Worm (Caenorhabditis elegans) whole organism, L2 larva: ENCODE measurements around the gene B0244.4.
A peak's percentile ranks its signal among the peaks of the same experiment; 100 is the strongest.

Source experiments
- C34F6.9 ChIP-seq: fragments of 150-350 bp; optimal IDR thresholded peaks from 2 replicates; lab custom pipeline; 2014; ENCODE audit warnings: missing biosample characterization, missing genetic modification characterization
- F13H6.1 ChIP-seq: sonication (generic microtip); optimal IDR thresholded peaks from 2 replicates; lab custom pipeline; 2016; ENCODE audit warnings: missing genetic modification characterization, missing compliant biosample characterization
- R02D3.7 ChIP-seq: fragments of 150-350 bp; optimal IDR thresholded peaks from 2 replicates; lab custom pipeline; 2014; ENCODE audit warnings: missing biosample characterization, missing genetic modification characterization
- Y55F3AM.14 ChIP-seq: fragments of 200-800 bp; sonication (Bioruptor generic); optimal IDR thresholded peaks from 2 replicates; lab custom pipeline; 2018; ENCODE audit warnings: mild to moderate bottlenecking, missing genetic modification characterization, missing compliant biosample characterization
- ZK546.5 ChIP-seq: sonication (generic microtip); optimal IDR thresholded peaks from 2 replicates; lab custom pipeline; 2017; ENCODE audit warnings: missing biosample characterization, missing genetic modification characterization
- alr-1 ChIP-seq: fragments of 150-350 bp; optimal IDR thresholded peaks from 2 replicates; lab custom pipeline; 2014; ENCODE audit warnings: missing biosample characterization, missing genetic modification characterization
- aly-2 ChIP-seq: fragments of 150-350 bp; optimal IDR thresholded peaks from 2 replicates; lab custom pipeline; 2014; ENCODE audit warnings: missing biosample characterization, missing genetic modification characterization
- ama-1 ChIP-seq: fragments of 150-350 bp; optimal IDR thresholded peaks from 2 replicates; lab custom pipeline; 2018; ENCODE audit warnings: inconsistent platforms
- ceh-16 ChIP-seq: fragments of 150-350 bp; optimal IDR thresholded peaks from 2 replicates; lab custom pipeline; 2014; ENCODE audit warnings: missing biosample characterization, missing genetic modification characterization
- ceh-82 ChIP-seq: fragments of 150-350 bp; optimal IDR thresholded peaks from 2 replicates; lab custom pipeline; 2014; ENCODE audit warnings: missing biosample characterization, missing genetic modification characterization
- crh-2 ChIP-seq: sonication (generic microtip); optimal IDR thresholded peaks from 2 replicates; lab custom pipeline; 2017; ENCODE audit warnings: missing biosample characterization, missing genetic modification characterization
- dmd-4 ChIP-seq: sonication (generic microtip); optimal IDR thresholded peaks from 2 replicates; lab custom pipeline; 2017; ENCODE audit warnings: missing biosample characterization, missing genetic modification characterization
- egl-27 ChIP-seq: sonication (generic microtip); optimal IDR thresholded peaks from 3 replicates; lab custom pipeline; 2017; ENCODE audit warnings: missing biosample characterization, missing genetic modification reagents, missing genetic modification characterization
- elt-1 ChIP-seq: fragments of 150-350 bp; optimal IDR thresholded peaks from 2 replicates; lab custom pipeline; 2014; ENCODE audit warnings: missing biosample characterization, missing genetic modification characterization
- elt-3 ChIP-seq: sonication (generic microtip); optimal IDR thresholded peaks from 2 replicates; lab custom pipeline; 2017; ENCODE audit warnings: missing biosample characterization, missing genetic modification characterization
- fos-1 ChIP-seq: fragments of 150-350 bp; optimal IDR thresholded peaks from 2 replicates; lab custom pipeline; 2014; ENCODE audit warnings: missing biosample characterization, missing genetic modification characterization
- lin-11 ChIP-seq: fragments of 150-350 bp; sonication (generic microtip); optimal IDR thresholded peaks from 2 replicates; lab custom pipeline; 2014; ENCODE audit warnings: missing biosample characterization, missing genetic modification characterization, inconsistent platforms, mixed read lengths
- lin-13 ChIP-seq: fragments of 150-350 bp; optimal IDR thresholded peaks from 2 replicates; lab custom pipeline; 2014; ENCODE audit warnings: missing biosample characterization, missing genetic modification reagents, missing genetic modification characterization
- lin-39 ChIP-seq: fragments of 150-350 bp; optimal IDR thresholded peaks from 2 replicates; lab custom pipeline; 2014; ENCODE audit warnings: missing biosample characterization, missing genetic modification reagents, missing genetic modification characterization
- lsy-2 ChIP-seq, 2 experiments: fragments of 150-350 bp in 1 of 2; sonication (generic microtip) in 1 of 2; optimal IDR thresholded peaks; 2 replicates each; lab custom pipeline; 2014 to 2017; ENCODE audit warnings: missing biosample characterization in 2 of 2, missing genetic modification characterization in 2 of 2
- mbf-1 ChIP-seq: sonication (generic microtip); optimal IDR thresholded peaks from 2 replicates; lab custom pipeline; 2017; ENCODE audit warnings: missing biosample characterization, missing genetic modification characterization
- nhr-10 ChIP-seq: sonication (generic microtip); optimal IDR thresholded peaks from 2 replicates; lab custom pipeline; 2017; ENCODE audit warnings: missing biosample characterization, missing genetic modification characterization
- nhr-11 ChIP-seq: fragments of 150-350 bp; optimal IDR thresholded peaks from 2 replicates; lab custom pipeline; 2014; ENCODE audit warnings: missing biosample characterization, missing genetic modification characterization
- nhr-21 ChIP-seq: fragments of 150-350 bp; optimal IDR thresholded peaks from 2 replicates; lab custom pipeline; 2014; ENCODE audit warnings: missing biosample characterization, missing genetic modification characterization
- nhr-23 ChIP-seq: fragments of 150-350 bp; optimal IDR thresholded peaks from 2 replicates; lab custom pipeline; 2014; ENCODE audit warnings: missing biosample characterization, missing genetic modification reagents, missing genetic modification characterization
- nhr-25 ChIP-seq: fragments of 150-350 bp; sonication (generic microtip); optimal IDR thresholded peaks from 3 replicates; lab custom pipeline; 2014; ENCODE audit warnings: missing biosample characterization, missing genetic modification characterization
- nhr-6 ChIP-seq: fragments of 150-350 bp; optimal IDR thresholded peaks from 2 replicates; lab custom pipeline; 2014; ENCODE audit warnings: missing biosample characterization, missing genetic modification characterization
- nhr-77 ChIP-seq: fragments of 150-350 bp; optimal IDR thresholded peaks from 2 replicates; lab custom pipeline; 2014; ENCODE audit warnings: missing biosample characterization, missing genetic modification characterization
- peb-1 ChIP-seq: fragments of 150-350 bp; optimal IDR thresholded peaks from 2 replicates; lab custom pipeline; 2014; ENCODE audit warnings: missing biosample characterization, missing genetic modification characterization
- sem-4 ChIP-seq: fragments of 150-350 bp; optimal IDR thresholded peaks from 2 replicates; lab custom pipeline; 2014; ENCODE audit warnings: missing biosample characterization, missing genetic modification reagents, missing genetic modification characterization
- skn-1 ChIP-seq: sonication (generic microtip); optimal IDR thresholded peaks from 2 replicates; lab custom pipeline; 2017; ENCODE audit warnings: missing biosample characterization, missing genetic modification characterization
- sma-3 ChIP-seq: sonication (generic microtip); optimal IDR thresholded peaks from 2 replicates; lab custom pipeline; 2016; ENCODE audit warnings: missing genetic modification reagents, missing genetic modification characterization, missing compliant biosample characterization
- sma-9 ChIP-seq, 2 experiments: fragments of 150-350 bp in 1 of 2; sonication (generic microtip) in 1 of 2; optimal IDR thresholded peaks; 2 replicates each; lab custom pipeline; 2014 to 2016; ENCODE audit warnings: missing genetic modification characterization in 2 of 2, mild to moderate bottlenecking in 1 of 2, missing biosample characterization in 1 of 2, missing compliant biosample characterization in 1 of 2, missing genetic modification reagents in 1 of 2, moderate library complexity in 1 of 2
- unc-39 ChIP-seq: fragments of 150-350 bp; optimal IDR thresholded peaks from 2 replicates; lab custom pipeline; 2014; ENCODE audit warnings: missing biosample characterization, missing genetic modification characterization
- unc-55 ChIP-seq: fragments of 150-350 bp; sonication (generic microtip); optimal IDR thresholded peaks from 3 replicates; lab custom pipeline; 2014; ENCODE audit warnings: missing biosample characterization, missing genetic modification reagents, missing genetic modification characterization
- unc-62 ChIP-seq: fragments of 150-350 bp; optimal IDR thresholded peaks from 2 replicates; lab custom pipeline; 2014; ENCODE audit warnings: missing biosample characterization, missing genetic modification reagents, missing genetic modification characterization
- ztf-11 ChIP-seq: sonication (generic microtip); optimal IDR thresholded peaks from 2 replicates; lab custom pipeline; 2017; ENCODE audit warnings: missing biosample characterization, missing genetic modification characterization

B0244.4 gene

ce11 chrIII:5711242-5711641 is 36.0 kb upstream of the B0244.4 start, which contains the start of gene rbm-26:
TSS of gene rbm-26 (plus strand) at chrIII:5711542.
- TF ChIP-seq nhr-11 = no peak
- peak; percentile 24 for TF ChIP-seq unc-55 (GFP tag; lab: Kevin White, UChicago)

- TF ChIP-seq sma-9 (GFP tag; optimal IDR thresholded peaks at IDR 0.05; lab: Kevin White, UChicago) (no peak), sma-9 (tag; optimal IDR thresholded peaks at IDR 0.05; lab: Kevin White, UChicago) (no peak), lin-39 (tag; lab: Kevin White, UChicago) (no peak), aly-2 (tag; lab: Kevin White, UChicago) (no peak), unc-55 (GFP tag; lab: Kevin White, UChicago) (no peak), nhr-25 (tag; lab: Kevin White, UChicago) (no peak), ZK546.5 (tag; lab: Kevin White, UChicago) (no peak), ceh-82 (tag; lab: Kevin White, UChicago) (no peak), fos-1 (tag; lab: Kevin White, UChicago) (no peak), egl-27 (tag; lab: Kevin White, UChicago) (no peak), elt-3 (tag; lab: Kevin White, UChicago) (no peak), Y55F3AM.14 (GFP tag; lab: Kevin White, UChicago) (no peak), skn-1 (tag; lab: Kevin White, UChicago) (no peak), C34F6.9 (tag; lab: Kevin White, UChicago) (no peak), elt-1 (tag; lab: Kevin White, UChicago) (no peak), mbf-1 (tag; lab: Kevin White, UChicago) (no peak), F13H6.1 (no peak), nhr-23 (no peak), lsy-2 (tag; optimal IDR thresholded peaks at IDR 0.05; lab: Kevin White, UChicago) (no peak), nhr-21 (tag; lab: Kevin White, UChicago) (no peak), sma-3 (GFP tag; lab: Kevin White, UChicago) (no peak)
These were observed 35.2 kb upstream of the B0244.4 start for ce11 chrIII:5711881-5712643.

ce11 chrIII:5714230-5714983 is 32.9 kb upstream of the B0244.4 start, which contains the start of gene arf-1:
TSS of gene arf-1 (plus strand) at chrIII:5714886.
- TF ChIP-seq Y55F3AM.14 (GFP tag; lab: Kevin White, UChicago) = no peak
- no peak for TF ChIP-seq ztf-11 (tag; lab: Kevin White, UChicago)
- no peak for TF ChIP-seq unc-62
- TF ChIP-seq ceh-16 (tag; lab: Kevin White, UChicago) = no peak
- no peak for TF ChIP-seq nhr-23
- no peak for TF ChIP-seq unc-55 (GFP tag; lab: Kevin White, UChicago)
- TF ChIP-seq nhr-6 (tag; lab: Kevin White, UChicago) = no peak
- TF ChIP-seq ZK546.5 (tag; lab: Kevin White, UChicago) = no peak
- TF ChIP-seq aly-2 (tag; lab: Kevin White, UChicago) = no peak
- no peak for TF ChIP-seq C34F6.9 (tag; lab: Kevin White, UChicago)
- no peak for TF ChIP-seq nhr-77 (tag; lab: Kevin White, UChicago)
- no peak for TF ChIP-seq F13H6.1
- TF ChIP-seq nhr-10 (tag; lab: Kevin White, UChicago) = no peak
- no peak for TF ChIP-seq dmd-4 (tag; lab: Kevin White, UChicago)
- TF ChIP-seq lin-39 (tag; lab: Kevin White, UChicago) = no peak
- TF ChIP-seq egl-27 (tag; lab: Kevin White, UChicago) = no peak
- no peak for TF ChIP-seq lsy-2 (tag; optimal IDR thresholded peaks at IDR 0.05; lab: Kevin White, UChicago)

- TF ChIP-seq dmd-4 (tag; lab: Kevin White, UChicago) (no peak), lsy-2 (tag; optimal IDR thresholded peaks at IDR 0.05; lab: Kevin White, UChicago) (no peak), sma-9 (GFP tag; optimal IDR thresholded peaks at IDR 0.05; lab: Kevin White, UChicago) (peak; percentile 2), sma-9 (tag; optimal IDR thresholded peaks at IDR 0.05; lab: Kevin White, UChicago) (no peak), skn-1 (tag; lab: Kevin White, UChicago) (no peak), nhr-6 (tag; lab: Kevin White, UChicago) (peak; percentile 16), egl-27 (tag; lab: Kevin White, UChicago) (no peak)
These were observed 32.3 kb upstream of the B0244.4 start for ce11 chrIII:5714984-5715454.

ce11 chrIII:5715467-5715866 is 31.8 kb upstream of the B0244.4 start:
- no peak for TF ChIP-seq elt-1 (tag; lab: Kevin White, UChicago)
- no peak for TF ChIP-seq unc-62
- TF ChIP-seq R02D3.7 (tag; lab: Kevin White, UChicago) = no peak
- TF ChIP-seq ceh-82 (tag; lab: Kevin White, UChicago) = no peak
- no peak for TF ChIP-seq ama-1
- TF ChIP-seq unc-39 (tag; lab: Kevin White, UChicago) = no peak
- TF ChIP-seq unc-55 (GFP tag; lab: Kevin White, UChicago) = peak; percentile 83
- TF ChIP-seq nhr-25 (tag; lab: Kevin White, UChicago) = peak; percentile 60
- peak; percentile 26 for TF ChIP-seq egl-27 (tag; lab: Kevin White, UChicago)
- TF ChIP-seq sem-4 (tag; lab: Kevin White, UChicago) = peak; percentile 62
- TF ChIP-seq peb-1 (tag; lab: Kevin White, UChicago) = no peak
- peak; percentile 54 for TF ChIP-seq fos-1 (tag; lab: Kevin White, UChicago)
- peak; percentile 34 for TF ChIP-seq sma-3 (GFP tag; lab: Kevin White, UChicago)
- peak; percentile 73 for TF ChIP-seq nhr-21 (tag; lab: Kevin White, UChicago)
- peak; percentile 75 for TF ChIP-seq F13H6.1
- TF ChIP-seq Y55F3AM.14 (GFP tag; lab: Kevin White, UChicago) = peak; percentile 70
- TF ChIP-seq lin-11 (tag; lab: Kevin White, UChicago) = peak; percentile 84
- TF ChIP-seq alr-1 (tag; lab: Kevin White, UChicago) = no peak
- TF ChIP-seq crh-2 (tag; lab: Kevin White, UChicago) = peak; percentile 51
- peak; percentile 87 for TF ChIP-seq C34F6.9 (tag; lab: Kevin White, UChicago)
- peak; percentile 12 for TF ChIP-seq lin-13 (GFP tag; lab: Kevin White, UChicago)
- peak in 1 of 2 experiments; percentile 64 for TF ChIP-seq lsy-2 (tag; optimal IDR thresholded peaks at IDR 0.05; lab: Kevin White, UChicago)
